Fruit fly (Drosophila melanogaster) whole organism, embryonic: Measurements from ENCODE around the gene CG9616.
A peak's percentile ranks its signal among the peaks of the same experiment; 100 is the strongest.

Source experiments
- Abd-B ChIP-seq: fragments of 200-800 bp; sonication (Bioruptor generic); optimal IDR thresholded peaks from 2 replicates; lab custom pipeline; 2018; ENCODE audit warnings: missing biosample characterization, mild to moderate bottlenecking, missing genetic modification characterization, moderate library complexity
- Bteb2 ChIP-seq: fragments of 200-800 bp; sonication (Bioruptor generic); optimal IDR thresholded peaks from 2 replicates; lab custom pipeline; 2016; ENCODE audit warnings: missing biosample characterization, missing genetic modification characterization
- C15 ChIP-seq: fragments of 200-800 bp; sonication (Bioruptor generic); IDR thresholded peaks from 3 replicates; pipeline ENCODE4 v1.3.6; 2022; ENCODE audit warnings: missing biosample characterization, missing genetic modification characterization
- CG10431 ChIP-seq: fragments of 200-800 bp; sonication (Bioruptor generic); optimal IDR thresholded peaks from 3 replicates; lab custom pipeline; 2018; ENCODE audit warnings: missing biosample characterization, mild to moderate bottlenecking, missing genetic modification characterization
- CG10462 ChIP-seq: fragments of 200-800 bp; sonication (Bioruptor generic); optimal IDR thresholded peaks from 2 replicates; lab custom pipeline; 2016; ENCODE audit warnings: missing biosample characterization, missing genetic modification characterization
- CG11085 ChIP-seq: fragments of 200-800 bp; sonication (Bioruptor generic); IDR thresholded peaks from 2 replicates; pipeline ENCODE4 v1.3.6; 2022; ENCODE audit warnings: missing biosample characterization, missing genetic modification characterization
- CG11398 ChIP-seq: fragments of 200-800 bp; sonication (Bioruptor generic); optimal IDR thresholded peaks from 2 replicates; lab custom pipeline; 2016; ENCODE audit warnings: missing biosample characterization, missing genetic modification characterization
- CG11695 ChIP-seq: fragments of 200-800 bp; sonication (Bioruptor generic); IDR thresholded peaks from 3 replicates; pipeline ENCODE4 v1.3.6; 2022; ENCODE audit warnings: missing biosample characterization, missing genetic modification characterization
- CG13894 ChIP-seq: fragments of 200-800 bp; sonication (Bioruptor generic); optimal IDR thresholded peaks from 3 replicates; lab custom pipeline; 2018; ENCODE audit warnings: missing biosample characterization, mild to moderate bottlenecking, missing genetic modification characterization, moderate library complexity
- CG1602 ChIP-seq: fragments of 200-800 bp; sonication (Bioruptor generic); optimal IDR thresholded peaks from 3 replicates; lab custom pipeline; 2016; ENCODE audit warnings: missing biosample characterization, missing genetic modification characterization
- CG16779 ChIP-seq: fragments of 200-800 bp; sonication (Bioruptor generic); IDR thresholded peaks from 2 replicates; pipeline ENCODE4 v1.3.6; 2022; ENCODE audit warnings: missing biosample characterization, missing genetic modification characterization
- CG16815 ChIP-seq: fragments of 200-800 bp; sonication (Bioruptor generic); optimal IDR thresholded peaks from 3 replicates; lab custom pipeline; 2017; ENCODE audit warnings: missing biosample characterization, mild to moderate bottlenecking, missing genetic modification characterization
- CG17328 ChIP-seq: fragments of 200-800 bp; sonication (Bioruptor generic); IDR thresholded peaks from 2 replicates; pipeline ENCODE4 v1.3.6; 2022; ENCODE audit warnings: missing biosample characterization, missing genetic modification characterization
- CG17612 ChIP-seq: fragments of 200-800 bp; sonication (Bioruptor generic); IDR thresholded peaks from 2 replicates; pipeline ENCODE4 v1.3.6; 2022; ENCODE audit warnings: missing biosample characterization, missing genetic modification characterization
- CG18262 ChIP-seq: fragments of 200-800 bp; optimal IDR thresholded peaks from 3 replicates; lab custom pipeline; 2019; ENCODE audit warnings: missing biosample characterization, mild to moderate bottlenecking, missing genetic modification characterization, moderate library complexity
- CG1832 ChIP-seq: fragments of 200-800 bp; sonication (Bioruptor generic); optimal IDR thresholded peaks from 2 replicates; lab custom pipeline; 2017; ENCODE audit warnings: missing biosample characterization, mild to moderate bottlenecking, missing genetic modification characterization, inconsistent platforms
- CG18619 ChIP-seq: fragments of 200-800 bp; sonication (Bioruptor generic); optimal IDR thresholded peaks from 3 replicates; lab custom pipeline; 2017; ENCODE audit warnings: missing biosample characterization, mild to moderate bottlenecking, missing genetic modification characterization
- CG31388 ChIP-seq: fragments of 200-800 bp; sonication (Bioruptor generic); optimal IDR thresholded peaks from 2 replicates; lab custom pipeline; 2016; ENCODE audit warnings: missing biosample characterization, missing genetic modification characterization
- CG6654 ChIP-seq: fragments of 200-800 bp; sonication (Bioruptor generic); optimal IDR thresholded peaks from 2 replicates; lab custom pipeline; 2017; ENCODE audit warnings: missing biosample characterization, mild to moderate bottlenecking, missing genetic modification characterization
- CG7556 ChIP-seq: fragments of 200-800 bp; sonication (Bioruptor generic); optimal IDR thresholded peaks from 2 replicates; lab custom pipeline; 2017; ENCODE audit warnings: missing biosample characterization, mild to moderate bottlenecking, missing genetic modification characterization
- CG7786 ChIP-seq: fragments of 200-800 bp; sonication (Bioruptor generic); optimal IDR thresholded peaks from 2 replicates; lab custom pipeline; 2016; ENCODE audit warnings: missing biosample characterization, missing genetic modification characterization
- CG8478 ChIP-seq: fragments of >200 bp; optimal IDR thresholded peaks from 2 replicates; lab custom pipeline; 2018
- CG8944 ChIP-seq: fragments of 200-800 bp; sonication (Bioruptor generic); optimal IDR thresholded peaks from 3 replicates; lab custom pipeline; 2016; ENCODE audit warnings: missing biosample characterization, missing genetic modification characterization
- CG9215 ChIP-seq: fragments of 200-800 bp; sonication (Bioruptor generic); IDR thresholded peaks from 2 replicates; pipeline ENCODE4 v1.3.6; 2022; ENCODE audit warnings: missing biosample characterization, missing genetic modification characterization
- CG9932 ChIP-seq: fragments of 200-800 bp; sonication (Bioruptor generic); IDR thresholded peaks from 2 replicates; pipeline ENCODE4 v1.3.6; 2022; ENCODE audit warnings: missing biosample characterization, missing genetic modification characterization
- Camta ChIP-seq: fragments of 200-800 bp; sonication (Bioruptor generic); optimal IDR thresholded peaks from 2 replicates; lab custom pipeline; 2016; ENCODE audit warnings: missing biosample characterization, missing genetic modification characterization
- Dad ChIP-seq: fragments of 200-800 bp; sonication (Bioruptor generic); optimal IDR thresholded peaks from 3 replicates; lab custom pipeline; 2016; ENCODE audit warnings: missing biosample characterization, missing genetic modification characterization
- Dp ChIP-seq: fragments of 200-800 bp; sonication (Bioruptor generic); optimal IDR thresholded peaks from 2 replicates; lab custom pipeline; 2018; ENCODE audit warnings: missing biosample characterization, mild to moderate bottlenecking, missing genetic modification characterization, moderate library complexity
- Ets65A ChIP-seq: fragments of 200-800 bp; sonication (Bioruptor generic); peaks from one replicate; lab custom pipeline; 2016; ENCODE audit warnings: missing biosample characterization, missing genetic modification characterization
- HLH3B ChIP-seq: fragments of 200-800 bp; sonication (Bioruptor generic); IDR thresholded peaks from 2 replicates; pipeline ENCODE4 v1.3.6; 2022; ENCODE audit warnings: missing biosample characterization, missing genetic modification characterization
- HLH4C ChIP-seq: fragments of 200-800 bp; sonication (Bioruptor generic); IDR thresholded peaks from 3 replicates; pipeline ENCODE4 v1.3.6; 2022; ENCODE audit warnings: missing biosample characterization, missing genetic modification characterization; ENCODE audit not compliant: partially characterized antibody
- HLHmδ ChIP-seq: fragments of 200-800 bp; sonication (Bioruptor generic); optimal IDR thresholded peaks from 2 replicates; lab custom pipeline; 2018; ENCODE audit warnings: missing biosample characterization, mild to moderate bottlenecking, missing genetic modification characterization, moderate library complexity
- HmgD ChIP-seq: fragments of 200-800 bp; sonication (Bioruptor generic); optimal IDR thresholded peaks from 3 replicates; lab custom pipeline; 2016; ENCODE audit warnings: missing biosample characterization, missing genetic modification characterization
- Hr78 ChIP-seq, 2 experiments: fragments of 200-800 bp in 1 of 2; fragments of >200 bp in 1 of 2; sonication (Bioruptor generic) in 1 of 2; optimal IDR thresholded peaks; 2 replicates each; lab custom pipeline; 2017 to 2019; ENCODE audit warnings: missing biosample characterization in 2 of 2, missing genetic modification characterization in 2 of 2, mild to moderate bottlenecking in 1 of 2, moderate library complexity in 1 of 2
- Meics ChIP-seq: fragments of 200-800 bp; sonication (Bioruptor generic); optimal IDR thresholded peaks from 2 replicates; lab custom pipeline; 2017; ENCODE audit warnings: missing biosample characterization, mild to moderate bottlenecking, missing genetic modification characterization
- Mrtf ChIP-seq: fragments of 200-800 bp; sonication (Bioruptor generic); IDR thresholded peaks from 3 replicates; pipeline ENCODE4 v1.3.6; 2022; ENCODE audit warnings: missing biosample characterization, missing genetic modification characterization
- Scr ChIP-seq: fragments of 200-800 bp; sonication (Bioruptor generic); IDR thresholded peaks from 2 replicates; pipeline ENCODE4 v1.3.6; 2022; ENCODE audit warnings: missing biosample characterization, missing genetic modification characterization; ENCODE audit not compliant: partially characterized antibody
- YL-1 ChIP-seq: fragments of 200-800 bp; sonication (Bioruptor generic); optimal IDR thresholded peaks from 3 replicates; lab custom pipeline; 2017; ENCODE audit warnings: missing biosample characterization, mild to moderate bottlenecking, missing genetic modification characterization
- abd-A ChIP-seq: fragments of 200-800 bp; sonication (Bioruptor generic); optimal IDR thresholded peaks from 3 replicates; lab custom pipeline; 2019; ENCODE audit warnings: missing biosample characterization, mild to moderate bottlenecking, missing genetic modification characterization, moderate library complexity
- crp ChIP-seq, 2 experiments: fragments of 200-800 bp; sonication (Bioruptor generic); optimal IDR thresholded peaks; 2 replicates in 1 of 2; 3 replicates in 1 of 2; lab custom pipeline; 2017; ENCODE audit warnings: missing biosample characterization in 2 of 2, missing genetic modification characterization in 2 of 2, mild to moderate bottlenecking in 1 of 2, moderate library complexity in 1 of 2
- dmrt11E ChIP-seq: fragments of 200-800 bp; sonication (Bioruptor generic); optimal IDR thresholded peaks from 3 replicates; lab custom pipeline; 2018; ENCODE audit warnings: missing biosample characterization, mild to moderate bottlenecking, missing genetic modification characterization, moderate library complexity
- dmrt99B ChIP-seq: fragments of 200-800 bp; sonication (Bioruptor generic); optimal IDR thresholded peaks from 2 replicates; lab custom pipeline; 2018; ENCODE audit warnings: missing biosample characterization, mild to moderate bottlenecking, missing genetic modification characterization, moderate library complexity
- ewg ChIP-seq: fragments of 200-800 bp; sonication (Bioruptor generic); optimal IDR thresholded peaks from 3 replicates; lab custom pipeline; 2017; ENCODE audit warnings: mild to moderate bottlenecking, missing biosample characterization, missing genetic modification reagents, missing genetic modification characterization
- her ChIP-seq: fragments of 200-800 bp; sonication (Bioruptor generic); optimal IDR thresholded peaks from 2 replicates; lab custom pipeline; 2016; ENCODE audit warnings: missing biosample characterization, missing genetic modification characterization
- lbe ChIP-seq: fragments of 200-800 bp; sonication (Bioruptor generic); optimal IDR thresholded peaks from 2 replicates; lab custom pipeline; 2016; ENCODE audit warnings: missing biosample characterization, mild to moderate bottlenecking, missing genetic modification characterization
- maf-S ChIP-seq: fragments of 200-800 bp; sonication (Bioruptor generic); optimal IDR thresholded peaks from 2 replicates; lab custom pipeline; 2016; ENCODE audit warnings: missing biosample characterization, missing genetic modification characterization
- nerfin-2 ChIP-seq: fragments of 200-800 bp; sonication (Bioruptor generic); IDR thresholded peaks from 2 replicates; pipeline ENCODE4 v1.3.6; 2022; ENCODE audit warnings: missing biosample characterization, missing genetic modification characterization; ENCODE audit not compliant: partially characterized antibody
- pan ChIP-seq, 4 experiments: fragments of >200 bp in 3 of 4; fragments of 200-800 bp in 1 of 4; sonication (Bioruptor generic) in 1 of 4; optimal IDR thresholded peaks in 3 of 4; IDR thresholded peaks in 1 of 4; 2 replicates each; pipeline versions ENCODE4 v1.3.6 to Lab custom; 2017 to 2022; ENCODE audit warnings: missing biosample characterization in 2 of 4, missing genetic modification characterization in 2 of 4, mixed read lengths in 1 of 4
- wdn ChIP-seq: fragments of 200-800 bp; sonication (Bioruptor generic); IDR thresholded peaks from 2 replicates; pipeline ENCODE4 v1.3.6; 2022; ENCODE audit warnings: missing biosample characterization, missing genetic modification characterization
- zf30C ChIP-seq: fragments of 200-800 bp; sonication (Bioruptor generic); optimal IDR thresholded peaks from 3 replicates; lab custom pipeline; 2018; ENCODE audit warnings: missing biosample characterization, mild to moderate bottlenecking, missing genetic modification characterization

Gene CG9616

DNA sequence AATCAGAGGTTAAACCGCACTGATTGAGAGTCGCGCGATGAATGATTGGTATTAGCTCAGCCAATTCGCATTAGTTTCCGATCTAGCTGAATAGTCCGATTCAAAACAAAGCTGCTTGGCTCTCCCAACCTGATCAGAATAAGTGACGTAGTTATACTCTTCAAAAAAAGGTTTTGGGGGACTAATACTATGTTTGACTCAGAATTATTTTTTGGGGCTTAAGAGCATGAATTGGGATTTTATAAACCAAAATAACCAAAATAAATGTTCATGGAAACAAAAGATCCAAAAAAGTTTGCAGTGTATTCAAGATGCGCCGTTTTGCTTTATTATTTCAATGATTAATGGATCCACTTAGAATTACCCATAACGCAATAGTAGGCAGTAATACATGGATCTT is 27.4 kb downstream of the CG9616 start, which contains the start of gene CG9649:
TSS of gene CG9649 (minus strand) at position 44 of the 400 bp plus-strand sequence.
- TF ChIP-seq CG16779 (no peak), crp (GFP tag; optimal IDR thresholded peaks at IDR 0.05; lab: Kevin White, UChicago) (no peak), CG1602 (GFP tag; lab: Kevin White, UChicago) (no peak), Dp (GFP tag; lab: Kevin White, UChicago) (no peak), Bteb2 (GFP tag; lab: Kevin White, UChicago) (no peak), C15 (GFP tag; lab: Robert Waterston, UW) (no peak), CG10462 (GFP tag; lab: Kevin White, UChicago) (no peak), YL-1 (GFP tag; lab: Kevin White, UChicago) (no peak), pan (optimal IDR thresholded peaks at IDR 0.05; lab: Kevin White, UChicago) (no peak), pan (GFP tag; optimal IDR thresholded peaks at IDR 0.05 in 1 of 2, IDR thresholded peaks at IDR 0.05 in 1 of 2) (no peak), CG8478 (lab: Kevin White, UChicago) (no peak), Camta (GFP tag; lab: Kevin White, UChicago) (no peak), Hr78 (GFP tag; optimal IDR thresholded peaks at IDR 0.05; lab: Kevin White, UChicago) (no peak), HmgD (GFP tag; lab: Kevin White, UChicago) (no peak), CG31388 (no peak), dmrt99B (tag; lab: Kevin White, UChicago) (no peak), CG6654 (GFP tag; lab: Kevin White, UChicago) (no peak), CG7786 (GFP tag; lab: Kevin White, UChicago) (no peak)

- TF ChIP-seq Scr (GFP tag; lab: Robert Waterston, UW) (no peak), CG11398 (GFP tag; lab: Kevin White, UChicago) (no peak), CG11695 (no peak), nerfin-2 (no peak), CG11085 (no peak), ewg (peak; percentile 68), wdn (no peak), CG7556 (GFP tag; lab: Kevin White, UChicago) (no peak), HLHmδ (no peak), Mrtf (0 out of 3 replicates have a peak, but pooled peaks have one; percentile 27), Abd-B (GFP tag; lab: Kevin White, UChicago) (no peak), lbe (no peak), CG10431 (GFP tag; lab: Kevin White, UChicago) (no peak), CG17328 (GFP tag; lab: Robert Waterston, UW) (no peak), CG18619 (GFP tag; lab: Kevin White, UChicago) (no peak), Ets65A (GFP tag; lab: Kevin White, UChicago) (peak; percentile 37), CG18262 (no peak), Dad (GFP tag; lab: Kevin White, UChicago) (no peak), HLH4C (GFP tag; lab: Robert Waterston, UW) (no peak), HLH3B (GFP tag; lab: Robert Waterston, UW) (no peak), CG17612 (GFP tag; lab: Robert Waterston, UW) (no peak), zf30C (no peak), CG16815 (GFP tag; lab: Kevin White, UChicago) (no peak), abd-A (tag; lab: Kevin White, UChicago) (no peak), Meics (GFP tag; lab: Kevin White, UChicago) (no peak), CG1832 (GFP tag; lab: Kevin White, UChicago) (no peak), maf-S (GFP tag; lab: Kevin White, UChicago) (no peak), CG9932 (GFP tag; lab: Robert Waterston, UW) (no peak), CG13894 (no peak), pan (optimal IDR thresholded peaks at IDR 0.05; lab: Kevin White, UChicago) (no peak), pan (GFP tag; optimal IDR thresholded peaks at IDR 0.05 in 1 of 2, IDR thresholded peaks at IDR 0.05 in 1 of 2) (no peak), dmrt11E (tag; lab: Kevin White, UChicago) (no peak), CG9215 (GFP tag; lab: Robert Waterston, UW) (no peak), CG8944 (no peak), her (GFP tag; lab: Kevin White, UChicago) (no peak)
Observed at dm6 chr3R:14214776-14215175, 30.5 kb downstream of the CG9616 start, which contains the start of gene Dop1R1. Dop1R1 (minus strand) TSS chr3R:14214810.
